Fruit fly (Drosophila melanogaster) Kc167 (cell line): ENCODE measurements around the gene CG4942.

ENCODE experiments used
- Myc ChIP-seq: fragments of >200 bp; optimal IDR thresholded peaks from 2 replicates; lab custom pipeline; 2017; ENCODE audit warnings: missing external identifiers
- Sin3A ChIP-seq: fragments of >200 bp; optimal IDR thresholded peaks from 2 replicates; lab custom pipeline; 2018; ENCODE audit warnings: missing external identifiers
- h ChIP-seq: fragments of >200 bp; optimal IDR thresholded peaks from 3 replicates; lab custom pipeline; 2018; ENCODE audit warnings: missing external identifiers
- insv ChIP-seq: fragments of >200 bp; optimal IDR thresholded peaks from 3 replicates; lab custom pipeline; 2018; ENCODE audit warnings: missing external identifiers
- psq ChIP-seq: fragments of >200 bp; optimal IDR thresholded peaks from 2 replicates; lab custom pipeline; 2017; ENCODE audit warnings: missing external identifiers
- ttk ChIP-seq: sonication (Bioruptor generic); optimal IDR thresholded peaks from 2 replicates; lab custom pipeline; 2017; ENCODE audit warnings: missing external identifiers

Gene CG4942

dm6 chr3L:9113582-9114282 is 40.8 kb downstream of the CG4942 start:
- TF ChIP-seq Sin3A (lab: Kevin White, UChicago) (no peak), h (lab: Kevin White, UChicago) (no peak), ttk (lab: Kevin White, UChicago) (no peak)

DNA sequence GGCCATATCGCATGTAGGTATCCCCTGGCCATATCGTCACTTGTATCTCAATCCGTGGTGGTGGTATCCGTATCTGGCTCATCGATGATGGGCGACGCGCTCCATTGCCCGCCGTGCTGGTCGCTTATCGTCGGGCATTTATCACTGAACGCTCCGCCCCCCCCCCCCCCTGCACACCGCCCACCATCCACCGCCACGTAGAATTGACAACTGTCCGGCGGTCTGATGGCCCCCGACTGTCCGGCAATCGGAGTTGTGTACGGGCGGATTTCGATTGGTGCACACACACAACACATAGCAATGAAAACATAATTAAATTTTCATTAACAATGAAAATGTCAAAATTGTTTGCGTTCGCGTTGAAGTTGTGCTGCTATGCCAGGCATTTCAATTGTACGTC is 41.5 kb downstream of the CG4942 start:
- TF ChIP-seq ttk (lab: Kevin White, UChicago) (no peak), psq (lab: Kevin White, UChicago) (no peak), Sin3A (lab: Kevin White, UChicago) (no peak), Myc (no peak), h (lab: Kevin White, UChicago) (no peak), insv (lab: Kevin White, UChicago) (no peak)

- no peak for TF ChIP-seq Myc
- no peak for TF ChIP-seq h (lab: Kevin White, UChicago)
- no peak for TF ChIP-seq ttk (lab: Kevin White, UChicago)
- no peak for TF ChIP-seq Sin3A (lab: Kevin White, UChicago)
These were observed 42.7 kb downstream of the CG4942 start for dm6 chr3L:9115654-9116053.

DNA sequence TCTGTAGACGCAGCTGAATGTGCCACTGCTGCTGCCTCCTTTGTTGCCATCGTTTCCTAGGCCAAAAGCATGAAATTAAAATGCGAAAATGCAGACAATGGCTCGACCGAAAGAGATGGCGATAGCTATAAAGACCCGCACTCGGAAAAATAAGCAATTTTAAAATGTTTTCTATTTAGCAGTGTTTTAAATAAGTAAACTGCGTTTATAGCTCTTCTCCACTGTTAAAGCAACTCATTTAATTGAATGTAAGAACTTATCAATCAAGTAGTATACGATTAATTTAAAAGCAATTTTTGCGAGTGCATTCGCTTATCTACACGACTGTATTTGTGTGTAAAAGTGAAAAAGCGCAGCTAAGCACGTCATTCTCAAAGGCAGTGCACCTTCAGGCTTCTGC is 46.7 kb downstream of the CG4942 start:
- TF ChIP-seq h (lab: Kevin White, UChicago) = no peak
- no peak for TF ChIP-seq Myc
- TF ChIP-seq psq (lab: Kevin White, UChicago) = no peak
- TF ChIP-seq insv (lab: Kevin White, UChicago) = no peak
- no peak for TF ChIP-seq Sin3A (lab: Kevin White, UChicago)
- no peak for TF ChIP-seq ttk (lab: Kevin White, UChicago)

DNA sequence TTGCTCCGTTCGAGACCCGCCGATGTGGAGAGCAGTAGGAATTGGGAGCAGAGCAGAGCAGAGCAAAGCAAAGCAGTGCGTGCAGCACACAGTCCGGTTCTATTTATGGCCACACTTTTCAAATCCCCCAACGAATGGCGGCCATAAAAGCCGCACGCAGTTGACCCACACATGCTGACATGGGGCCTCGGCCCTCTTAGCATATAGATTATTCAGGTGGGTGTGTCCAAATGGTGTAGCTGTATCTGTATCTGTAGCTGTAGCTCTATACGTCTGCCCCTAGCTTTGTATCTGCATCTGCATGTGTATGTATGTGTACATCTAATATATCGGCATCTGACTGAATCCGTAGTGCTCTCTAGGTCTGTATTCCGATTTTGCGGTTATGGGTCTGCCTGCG is 48.4 kb downstream of the CG4942 start:
- TF ChIP-seq psq (lab: Kevin White, UChicago) = no peak
- no peak for TF ChIP-seq Myc
